Worm (Caenorhabditis elegans) whole organism, young adult: ENCODE measurements around the gene R06F6.14.

ENCODE experiments used
- lin-26 ChIP-seq: fragments of 200-800 bp; sonication (Bioruptor generic); IDR thresholded peaks from 2 replicates; pipeline ENCODE4 v1.3.6; 2022; ENCODE audit warnings: missing genetic modification reagents, missing genetic modification characterization, missing compliant biosample characterization
- lin-35 ChIP-seq, 3 experiments: fragments of 150-350 bp in 2 of 3; sonication (generic microtip) in 1 of 3; optimal IDR thresholded peaks; 2 replicates each; lab custom pipeline; 2014 to 2018; ENCODE audit warnings: missing biosample characterization in 3 of 3, missing genetic modification characterization in 3 of 3, missing genetic modification reagents in 3 of 3
- pha-4 ChIP-seq: fragments of 150-350 bp; sonication (generic microtip); optimal IDR thresholded peaks from 2 replicates; lab custom pipeline; 2014; ENCODE audit warnings: missing biosample characterization, missing genetic modification reagents, missing genetic modification characterization
- unc-62 ChIP-seq: fragments of 150-350 bp; optimal IDR thresholded peaks from 2 replicates; lab custom pipeline; 2014; ENCODE audit warnings: missing biosample characterization, missing genetic modification reagents, missing genetic modification characterization

DNA sequence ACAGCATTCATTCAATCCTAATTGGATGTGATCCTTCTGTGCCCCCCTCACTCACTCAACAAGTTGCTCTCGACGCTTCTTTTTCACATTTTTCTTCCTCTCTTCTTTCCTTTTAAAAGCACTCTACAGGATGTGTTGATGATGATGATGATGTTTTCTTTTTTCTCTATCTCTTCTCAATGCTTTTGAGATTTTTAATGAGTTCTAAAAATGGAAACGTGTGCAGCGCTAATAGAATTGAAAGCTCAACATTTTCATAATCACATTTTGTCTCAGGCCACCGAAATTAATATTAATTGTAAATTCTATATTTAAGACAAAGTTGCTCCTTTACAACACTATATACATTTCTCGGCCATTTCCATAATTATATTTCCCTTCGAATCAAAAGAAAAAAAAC is 8.9 kb upstream of the R06F6.14 start:
- TF ChIP-seq pha-4 (no peak), lin-26 (GFP tag; lab: Robert Waterston, UW) (no peak), unc-62 (GFP tag; lab: Kevin White, UChicago) (no peak), lin-35 (GFP tag; optimal IDR thresholded peaks at IDR 0.05; lab: Kevin White, UChicago) (no peak)
